Worm (Caenorhabditis elegans) whole organism, late embryonic: ENCODE measurements around the gene R151.2.

Experiments
- C38D4.7 ChIP-seq: fragments of 200-800 bp; sonication (Bioruptor generic); optimal IDR thresholded peaks from 2 replicates; lab custom pipeline; 2018; ENCODE audit warnings: mild to moderate bottlenecking, missing genetic modification characterization, moderate library complexity, missing compliant biosample characterization
- K02D7.2 ChIP-seq: sonication (generic microtip); optimal IDR thresholded peaks from 2 replicates; lab custom pipeline; 2017; ENCODE audit warnings: mild to moderate bottlenecking, missing genetic modification characterization, missing compliant biosample characterization
- K09A11.1 ChIP-seq: sonication (generic microtip); optimal IDR thresholded peaks from 2 replicates; lab custom pipeline; 2017; ENCODE audit warnings: antibody characterized with exemption, mild to moderate bottlenecking, missing genetic modification characterization, missing compliant biosample characterization; ENCODE audit not compliant: insufficient read depth
- ahr-1 ChIP-seq: sonication (generic microtip); optimal IDR thresholded peaks from 2 replicates; lab custom pipeline; 2016; ENCODE audit warnings: missing genetic modification characterization, missing compliant biosample characterization
- ama-1 ChIP-seq: fragments of 150-350 bp; optimal IDR thresholded peaks from 2 replicates; lab custom pipeline; 2014
- ceh-14 ChIP-seq: sonication (generic microtip); optimal IDR thresholded peaks from 2 replicates; lab custom pipeline; 2016; ENCODE audit warnings: missing genotype, missing genetic modification characterization, missing compliant biosample characterization
- ceh-18 ChIP-seq: sonication (generic microtip); optimal IDR thresholded peaks from 2 replicates; lab custom pipeline; 2016; ENCODE audit warnings: missing genetic modification characterization, missing compliant biosample characterization
- ceh-2 ChIP-seq: sonication (generic microtip); optimal IDR thresholded peaks from 2 replicates; lab custom pipeline; 2016; ENCODE audit warnings: missing genotype, missing genetic modification characterization, missing compliant biosample characterization
- ceh-22 ChIP-seq: sonication (generic microtip); optimal IDR thresholded peaks from 2 replicates; lab custom pipeline; 2017; ENCODE audit warnings: missing biosample characterization, missing genetic modification characterization
- ceh-24 ChIP-seq: sonication (generic microtip); optimal IDR thresholded peaks from 2 replicates; lab custom pipeline; 2016; ENCODE audit warnings: mild to moderate bottlenecking, missing genetic modification characterization, missing compliant biosample characterization
- ceh-31 ChIP-seq: sonication (generic microtip); optimal IDR thresholded peaks from 2 replicates; lab custom pipeline; 2016; ENCODE audit warnings: missing genetic modification characterization, missing compliant biosample characterization
- ceh-48 ChIP-seq: sonication (generic microtip); optimal IDR thresholded peaks from 2 replicates; lab custom pipeline; 2016; ENCODE audit warnings: missing genetic modification characterization, inconsistent platforms, missing compliant biosample characterization
- che-1 ChIP-seq: sonication (generic microtip); optimal IDR thresholded peaks from 2 replicates; lab custom pipeline; 2016; ENCODE audit warnings: mild to moderate bottlenecking, missing genetic modification characterization, missing compliant biosample characterization
- dmd-4 ChIP-seq: sonication (generic microtip); optimal IDR thresholded peaks from 2 replicates; lab custom pipeline; 2016; ENCODE audit warnings: borderline replicate concordance, missing genetic modification characterization, missing compliant biosample characterization
- dve-1 ChIP-seq: sonication (generic microtip); optimal IDR thresholded peaks from 2 replicates; lab custom pipeline; 2017; ENCODE audit warnings: antibody characterized with exemption, mild to moderate bottlenecking, missing genetic modification characterization, missing compliant biosample characterization
- elt-2 ChIP-seq: sonication (generic microtip); optimal IDR thresholded peaks from 2 replicates; lab custom pipeline; 2016; ENCODE audit warnings: missing genetic modification reagents, missing genetic modification characterization, missing compliant biosample characterization
- elt-4 ChIP-seq: sonication (generic microtip); optimal IDR thresholded peaks from 2 replicates; lab custom pipeline; 2016; ENCODE audit warnings: missing genetic modification characterization, missing compliant biosample characterization
- ets-4 ChIP-seq: sonication (generic microtip); optimal IDR thresholded peaks from 2 replicates; lab custom pipeline; 2016; ENCODE audit warnings: missing genetic modification characterization, missing compliant biosample characterization
- fax-1 ChIP-seq: sonication (generic microtip); optimal IDR thresholded peaks from 2 replicates; lab custom pipeline; 2016; ENCODE audit warnings: missing genotype, missing genetic modification characterization, missing compliant biosample characterization
- fkh-10 ChIP-seq: fragments of 150-350 bp; optimal IDR thresholded peaks from 2 replicates; lab custom pipeline; 2014; ENCODE audit warnings: missing biosample characterization, missing genetic modification reagents, missing genetic modification characterization
- gmeb-2 ChIP-seq: sonication (generic microtip); optimal IDR thresholded peaks from 2 replicates; lab custom pipeline; 2016; ENCODE audit warnings: missing genetic modification characterization, inconsistent platforms, missing compliant biosample characterization
- hlh-30 ChIP-seq: sonication (generic microtip); optimal IDR thresholded peaks from 2 replicates; lab custom pipeline; 2017; ENCODE audit warnings: antibody characterized with exemption, missing genetic modification characterization, missing compliant biosample characterization; ENCODE audit not compliant: insufficient read depth
- hlh-6 ChIP-seq: sonication (generic microtip); optimal IDR thresholded peaks from 2 replicates; lab custom pipeline; 2016; ENCODE audit warnings: missing genotype, missing genetic modification characterization, missing compliant biosample characterization
- lin-11 ChIP-seq: fragments of 200-800 bp; sonication (Bioruptor generic); optimal IDR thresholded peaks from 2 replicates; lab custom pipeline; 2018; ENCODE audit warnings: mild to moderate bottlenecking, missing genetic modification characterization, missing compliant biosample characterization
- madf-2 ChIP-seq: sonication (generic microtip); optimal IDR thresholded peaks from 2 replicates; lab custom pipeline; 2017; ENCODE audit warnings: missing genetic modification characterization, missing compliant biosample characterization
- mec-3 ChIP-seq: sonication (generic microtip); optimal IDR thresholded peaks from 2 replicates; lab custom pipeline; 2016; ENCODE audit warnings: borderline replicate concordance, missing genetic modification characterization, missing compliant biosample characterization
- nhr-232 ChIP-seq: sonication (generic microtip); optimal IDR thresholded peaks from 2 replicates; lab custom pipeline; 2016; ENCODE audit warnings: missing genetic modification characterization, missing compliant biosample characterization
- pha-2 ChIP-seq: sonication (generic microtip); optimal IDR thresholded peaks from 2 replicates; lab custom pipeline; 2017; ENCODE audit warnings: mild to moderate bottlenecking, missing genetic modification characterization, missing compliant biosample characterization
- pha-4 ChIP-seq: fragments of 150-350 bp; optimal IDR thresholded peaks from 2 replicates; lab custom pipeline; 2018; ENCODE audit warnings: missing biosample characterization, missing genetic modification reagents, missing genetic modification characterization
- pqm-1 ChIP-seq: sonication (generic microtip); optimal IDR thresholded peaks from 2 replicates; lab custom pipeline; 2016; ENCODE audit warnings: missing genetic modification characterization, missing compliant biosample characterization
- sdc-2 ChIP-seq: sonication (generic microtip); optimal IDR thresholded peaks from 2 replicates; lab custom pipeline; 2016; ENCODE audit warnings: missing genotype, missing genetic modification characterization, missing compliant biosample characterization
- sox-2 ChIP-seq: fragments of 200-800 bp; sonication (Bioruptor generic); IDR thresholded peaks from 2 replicates; pipeline ENCODE4 v1.3.6; 2022; ENCODE audit warnings: missing genetic modification reagents, missing genetic modification characterization, missing compliant biosample characterization
- sox-4 ChIP-seq: sonication (generic microtip); optimal IDR thresholded peaks from 2 replicates; lab custom pipeline; 2017; ENCODE audit warnings: mild to moderate bottlenecking, missing genetic modification characterization, inconsistent platforms, missing compliant biosample characterization
- tbx-2 ChIP-seq: sonication (generic microtip); optimal IDR thresholded peaks from 2 replicates; lab custom pipeline; 2016; ENCODE audit warnings: missing genetic modification characterization, missing compliant biosample characterization
- ttx-3 ChIP-seq: sonication (generic microtip); optimal IDR thresholded peaks from 2 replicates; lab custom pipeline; 2016; ENCODE audit warnings: missing genetic modification reagents, missing genetic modification characterization, missing compliant biosample characterization
- unc-55 ChIP-seq: sonication (generic microtip); optimal IDR thresholded peaks from 2 replicates; lab custom pipeline; 2017; ENCODE audit warnings: missing biosample characterization, missing genetic modification reagents, missing genetic modification characterization
- unc-86 ChIP-seq: sonication (generic microtip); optimal IDR thresholded peaks from 2 replicates; lab custom pipeline; 2016; ENCODE audit warnings: missing genetic modification characterization, missing compliant biosample characterization
- zip-5 ChIP-seq: sonication (generic microtip); optimal IDR thresholded peaks from 2 replicates; lab custom pipeline; 2016; ENCODE audit warnings: missing genetic modification characterization, missing compliant biosample characterization
- ztf-16 ChIP-seq: sonication (generic microtip); optimal IDR thresholded peaks from 2 replicates; lab custom pipeline; 2017; ENCODE audit warnings: missing genetic modification characterization, missing compliant biosample characterization

The R151.2 gene

DNA sequence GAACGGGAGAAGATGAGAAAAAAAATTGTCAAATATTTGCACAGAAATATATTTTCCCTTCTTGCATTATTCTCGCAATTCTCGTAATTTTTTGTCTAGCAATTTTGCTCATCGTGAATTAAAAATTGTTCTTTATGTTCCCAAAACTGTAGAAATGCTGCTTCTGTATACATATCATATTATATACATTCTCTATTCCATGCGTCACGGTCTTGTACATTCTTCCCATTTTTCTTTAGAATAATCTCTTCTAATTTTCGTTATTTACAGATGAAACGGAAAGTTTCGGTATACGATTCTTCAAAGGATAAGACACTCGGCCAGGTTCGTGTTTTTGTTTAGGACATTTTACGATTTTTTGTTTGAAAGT, 42.2 kb upstream of the R151.2 start, which contains the start of gene acs-4:
TSS of gene acs-4 (plus strand) at position 271 of the 370 bp plus-strand sequence.
- TF ChIP-seq nhr-232 (tag; lab: Kevin White, UChicago) (no peak), elt-4 (no peak), K09A11.1 (no peak), hlh-6 (tag; lab: Kevin White, UChicago) (no peak), tbx-2 (tag; lab: Kevin White, UChicago) (no peak), pha-2 (tag; lab: Kevin White, UChicago) (no peak), hlh-30 (no peak), ceh-24 (tag; lab: Kevin White, UChicago) (no peak), ceh-31 (tag; lab: Kevin White, UChicago) (no peak), sox-4 (tag; lab: Kevin White, UChicago) (no peak), fkh-10 (GFP tag; lab: Kevin White, UChicago) (no peak), sox-2 (GFP tag; lab: Robert Waterston, UW) (no peak), zip-5 (tag; lab: Kevin White, UChicago) (no peak), madf-2 (tag; lab: Kevin White, UChicago) (no peak), fax-1 (tag; lab: Kevin White, UChicago) (no peak), dmd-4 (tag; lab: Kevin White, UChicago) (no peak), ttx-3 (tag; lab: Kevin White, UChicago) (no peak), unc-55 (GFP tag; lab: Kevin White, UChicago) (no peak), ceh-14 (tag; lab: Kevin White, UChicago) (no peak)

DNA sequence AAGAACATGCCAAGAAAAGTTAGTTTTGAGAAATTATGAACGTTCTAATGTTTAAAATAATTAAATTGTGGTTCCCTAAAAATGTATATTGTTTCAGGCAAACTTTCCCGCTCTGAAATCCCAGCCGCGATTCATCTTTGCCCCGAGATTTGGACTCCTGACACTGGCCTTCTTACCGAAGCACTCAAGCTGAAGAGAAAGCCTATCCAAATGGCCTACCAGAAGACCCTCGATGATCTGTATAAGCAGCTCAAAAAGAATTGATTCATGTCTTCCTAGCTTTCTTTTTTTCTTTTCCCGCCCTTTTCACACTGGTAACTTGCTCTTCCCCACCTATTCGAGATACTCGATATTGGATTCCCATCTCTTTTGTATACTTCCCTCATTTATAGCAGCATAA, 39.7 kb upstream of the R151.2 start:
- TF ChIP-seq ama-1 (lab: Kevin White, UChicago) (no peak), elt-2 (tag; lab: Kevin White, UChicago) (no peak), sdc-2 (no peak), sox-2 (GFP tag; lab: Robert Waterston, UW) (no peak), madf-2 (tag; lab: Kevin White, UChicago) (no peak), K09A11.1 (no peak), ahr-1 (tag; lab: Kevin White, UChicago) (no peak), lin-11 (tag; lab: Kevin White, UChicago) (no peak), C38D4.7 (GFP tag; lab: Kevin White, UChicago) (no peak), ceh-22 (tag; lab: Kevin White, UChicago) (no peak), tbx-2 (tag; lab: Kevin White, UChicago) (no peak), mec-3 (tag; lab: Kevin White, UChicago) (no peak), ets-4 (tag; lab: Kevin White, UChicago) (no peak), che-1 (tag; lab: Kevin White, UChicago) (no peak), ceh-48 (tag; lab: Kevin White, UChicago) (no peak), ztf-16 (tag; lab: Kevin White, UChicago) (no peak), ceh-14 (tag; lab: Kevin White, UChicago) (no peak), ceh-18 (no peak), pha-4 (no peak)

DNA sequence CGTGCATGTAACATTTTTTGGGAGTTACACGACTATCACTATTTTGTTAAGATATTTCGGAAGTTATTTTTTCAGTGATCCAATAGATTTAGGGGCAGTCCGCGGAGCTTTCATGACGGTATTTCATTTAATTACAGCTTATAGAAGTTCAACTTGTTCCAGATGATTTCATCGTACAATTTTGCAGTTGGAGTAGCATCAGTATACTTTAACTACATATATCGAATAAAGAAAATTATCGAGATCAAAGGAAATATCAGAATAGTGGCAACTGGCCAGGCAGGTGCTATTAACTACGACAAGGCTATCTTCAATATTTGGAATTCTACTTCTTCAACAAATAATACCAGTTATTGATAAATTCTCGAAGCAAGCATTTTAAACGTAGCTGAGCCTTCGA, 31.3 kb upstream of the R151.2 start:
- TF ChIP-seq K02D7.2 (tag; lab: Kevin White, UChicago), result no peak
- TF ChIP-seq hlh-30, result no peak
- TF ChIP-seq unc-86, result no peak
- TF ChIP-seq gmeb-2 (tag; lab: Kevin White, UChicago), result no peak
- TF ChIP-seq lin-11 (tag; lab: Kevin White, UChicago), result no peak
- no peak for TF ChIP-seq zip-5 (tag; lab: Kevin White, UChicago)
- TF ChIP-seq fax-1 (tag; lab: Kevin White, UChicago), result no peak
- TF ChIP-seq unc-55 (GFP tag; lab: Kevin White, UChicago), result no peak
- no peak for TF ChIP-seq che-1 (tag; lab: Kevin White, UChicago)
- TF ChIP-seq dve-1 (tag; lab: Kevin White, UChicago), result no peak
- TF ChIP-seq madf-2 (tag; lab: Kevin White, UChicago), result no peak
- TF ChIP-seq ceh-2 (tag; lab: Kevin White, UChicago), result no peak
- no peak for TF ChIP-seq pqm-1 (tag; lab: Kevin White, UChicago)
- TF ChIP-seq, all 69 proteins: peak for 0
